Worm (Caenorhabditis elegans) whole organism, young adult: ENCODE data around the gene Y56A3A.30.

Experiments
- F57A8.1 ChIP-seq: fragments of 200-800 bp; sonication (Bioruptor generic); optimal IDR thresholded peaks from 2 replicates; lab custom pipeline; 2018; ENCODE audit warnings: mild to moderate bottlenecking, missing genetic modification characterization, moderate library complexity, missing compliant biosample characterization
- K12H6.12 ChIP-seq: fragments of 200-800 bp; sonication (Bioruptor generic); optimal IDR thresholded peaks from 2 replicates; lab custom pipeline; 2018; ENCODE audit warnings: mild to moderate bottlenecking, missing genetic modification characterization, missing compliant biosample characterization
- ama-1 ChIP-seq, 3 experiments: fragments of 150-350 bp in 1 of 3; sonication (generic microtip) in 2 of 3; optimal IDR thresholded peaks; 2 replicates each; lab custom pipeline; 2014 to 2018; ENCODE audit warnings: missing biosample characterization in 2 of 3, missing genetic modification characterization in 2 of 3, missing genetic modification reagents in 2 of 3
- ccch-3 ChIP-seq: fragments of 200-800 bp; sonication (Bioruptor generic); optimal IDR thresholded peaks from 2 replicates; lab custom pipeline; 2018; ENCODE audit warnings: mild to moderate bottlenecking, missing genetic modification characterization, missing compliant biosample characterization
- ceh-27 ChIP-seq: fragments of 200-800 bp; sonication (Bioruptor generic); optimal IDR thresholded peaks from 2 replicates; lab custom pipeline; 2018; ENCODE audit warnings: mild to moderate bottlenecking, missing genetic modification characterization, moderate library complexity, missing compliant biosample characterization
- ets-4 ChIP-seq: fragments of 200-800 bp; sonication (Bioruptor generic); optimal IDR thresholded peaks from 2 replicates; lab custom pipeline; 2018; ENCODE audit warnings: mild to moderate bottlenecking, missing genetic modification characterization, missing compliant biosample characterization
- hlh-12 ChIP-seq: sonication (generic microtip); optimal IDR thresholded peaks from 2 replicates; lab custom pipeline; 2016; ENCODE audit warnings: missing genetic modification characterization, missing compliant biosample characterization
- lin-40 ChIP-seq: sonication (generic microtip); optimal IDR thresholded peaks from 2 replicates; lab custom pipeline; 2016; ENCODE audit warnings: missing genetic modification characterization, mild to moderate bottlenecking, missing compliant biosample characterization, missing genotype, missing genetic modification reagents
- madf-8 ChIP-seq: fragments of 200-800 bp; sonication (Bioruptor generic); conservative IDR thresholded peaks from 2 replicates; pipeline ENCODE4 v1.3.6; 2022; ENCODE audit warnings: missing genetic modification reagents, missing genetic modification characterization, missing compliant biosample characterization
- snpc-1.1 ChIP-seq: sonication (generic microtip); optimal IDR thresholded peaks from 2 replicates; lab custom pipeline; 2017; ENCODE audit warnings: missing genetic modification characterization, mild to moderate bottlenecking, missing compliant biosample characterization, antibody characterized with exemption, moderate library complexity, missing genotype, missing genetic modification reagents; ENCODE audit not compliant: insufficient read depth
- snpc-4 ChIP-seq, 5 experiments: fragments of 150-350 bp in 1 of 5; sonication (generic microtip) in 4 of 5; optimal IDR thresholded peaks; 2 replicates each; lab custom pipeline; 2014 to 2018; ENCODE audit warnings: missing genetic modification characterization in 5 of 5, missing biosample characterization in 3 of 5, antibody characterized with exemption in 2 of 5, mild to moderate bottlenecking in 2 of 5, missing compliant biosample characterization in 2 of 5, missing genotype in 2 of 5, moderate library complexity in 2 of 5, missing genetic modification reagents in 1 of 5

DNA sequence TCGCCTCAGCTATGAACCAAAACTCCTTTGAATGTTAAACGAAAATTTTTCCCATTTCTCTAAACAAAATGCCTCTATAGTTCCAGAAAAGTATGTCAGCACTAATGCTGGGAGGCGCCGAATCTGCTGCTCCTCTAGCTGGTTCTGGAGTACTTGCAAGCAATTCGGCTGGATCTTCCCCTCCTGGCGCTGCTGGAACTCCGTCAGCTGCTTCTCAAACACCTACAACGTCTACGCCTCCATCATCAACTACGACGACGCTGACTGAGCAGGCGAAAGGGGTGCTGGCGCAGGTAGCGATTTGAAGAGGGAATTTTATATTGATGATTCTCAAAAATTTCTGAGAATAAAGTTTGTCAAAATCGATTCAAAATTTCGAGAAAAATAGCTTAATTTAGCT is 3.6 kb upstream of the Y56A3A.30 start:
- TF ChIP-seq snpc-4 (GFP tag; optimal IDR thresholded peaks at IDR 0.05; lab: Kevin White, UChicago): no peak
- TF ChIP-seq snpc-4 (tag; optimal IDR thresholded peaks at IDR 0.05; lab: Kevin White, UChicago): no peak
- TF ChIP-seq F57A8.1 (GFP tag; lab: Kevin White, UChicago): no peak
- no peak for TF ChIP-seq snpc-1.1 (tag; lab: Kevin White, UChicago)
- no peak for TF ChIP-seq ccch-3 (GFP tag; lab: Kevin White, UChicago)
- no peak for TF ChIP-seq lin-40 (tag; lab: Kevin White, UChicago)
- TF ChIP-seq hlh-12 (tag; lab: Kevin White, UChicago): no peak
- TF ChIP-seq K12H6.12 (tag; lab: Kevin White, UChicago): no peak
- no peak for TF ChIP-seq ceh-27 (GFP tag; lab: Kevin White, UChicago)
- no peak for TF ChIP-seq ama-1 (optimal IDR thresholded peaks at IDR 0.05; lab: Kevin White, UChicago)
- no peak for TF ChIP-seq ama-1 (GFP tag; optimal IDR thresholded peaks at IDR 0.05; lab: Kevin White, UChicago)
- TF ChIP-seq madf-8 (GFP tag; lab: Robert Waterston, UW): no peak
- TF ChIP-seq ets-4 (GFP tag; lab: Kevin White, UChicago): no peak
